Fruit fly (Drosophila melanogaster) whole organism, prepupa: Measurements from ENCODE around the gene Npc2f.

ENCODE experiments used
- Eip75B ChIP-seq: fragments of 200-800 bp; sonication (Bioruptor generic); optimal IDR thresholded peaks from 3 replicates; lab custom pipeline; 2016; ENCODE audit warnings: missing biosample characterization, missing genetic modification characterization
- Hr38 ChIP-seq: sonication (Bioruptor generic); optimal IDR thresholded peaks from 2 replicates; lab custom pipeline; 2016; ENCODE audit warnings: missing biosample characterization, missing genetic modification characterization
- Hr39 ChIP-seq: fragments of 200-800 bp; sonication (Bioruptor generic); optimal IDR thresholded peaks from 2 replicates; lab custom pipeline; 2016; ENCODE audit warnings: missing biosample characterization, missing genetic modification characterization
- salr ChIP-seq, 2 experiments: fragments of 200-800 bp; sonication (Bioruptor generic); optimal IDR thresholded peaks; 3 replicates each; lab custom pipeline; 2016 to 2018; ENCODE audit warnings: missing biosample characterization in 2 of 2, missing genetic modification characterization in 2 of 2, mild to moderate bottlenecking in 1 of 2

DNA sequence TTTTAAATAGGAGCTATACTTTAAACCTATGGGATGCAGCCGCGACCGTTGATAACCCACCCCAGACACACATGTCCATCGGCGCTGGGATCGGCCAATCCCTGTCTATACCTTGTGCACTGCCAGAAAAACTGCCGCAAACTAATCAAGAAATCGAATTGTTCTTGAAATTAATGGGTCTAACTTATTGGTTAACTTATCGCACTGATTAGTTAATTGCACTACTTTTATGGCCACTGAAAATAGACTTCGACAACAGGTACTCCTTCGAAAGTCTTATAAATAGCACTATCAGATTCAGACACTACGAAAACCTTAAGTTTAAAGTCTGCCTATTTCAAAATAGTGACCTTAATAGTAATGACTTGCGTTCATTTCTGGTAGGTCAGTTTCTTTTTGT is 21.5 kb upstream of the Npc2f start, which contains the start of gene CG13607:
- TF ChIP-seq Hr38 (GFP tag; lab: Kevin White, UChicago), result no peak
- TF ChIP-seq Hr39 (GFP tag; lab: Kevin White, UChicago), result no peak
- no peak for TF ChIP-seq salr (GFP tag; optimal IDR thresholded peaks at IDR 0.05; lab: Kevin White, UChicago)
- TF ChIP-seq Eip75B (GFP tag; lab: Kevin White, UChicago), result no peak
